Worm (Caenorhabditis elegans) whole organism, mixed stage, embryonic: ENCODE results near the gene lnp-1.
A peak's percentile ranks its signal among the peaks of the same experiment; 100 is the strongest.

Experiments
- bed-3 ChIP-seq: fragments of 200-800 bp; sonication (Bioruptor generic); optimal IDR thresholded peaks from 3 replicates; lab custom pipeline; 2018; ENCODE audit warnings: mild to moderate bottlenecking, missing genetic modification characterization, moderate library complexity, missing compliant biosample characterization
- blmp-1 ChIP-seq: fragments of 150-350 bp; optimal IDR thresholded peaks from 2 replicates; lab custom pipeline; 2014; ENCODE audit warnings: missing biosample characterization, missing genetic modification characterization
- ceh-39 ChIP-seq: fragments of 150-350 bp; optimal IDR thresholded peaks from 2 replicates; lab custom pipeline; 2014; ENCODE audit warnings: missing biosample characterization, missing genetic modification characterization
- ceh-83 ChIP-seq: fragments of 200-800 bp; sonication (Bioruptor generic); optimal IDR thresholded peaks from 2 replicates; lab custom pipeline; 2018; ENCODE audit warnings: mild to moderate bottlenecking, missing genetic modification characterization, missing compliant biosample characterization
- ces-1 ChIP-seq: fragments of 150-350 bp; optimal IDR thresholded peaks from 2 replicates; lab custom pipeline; 2014; ENCODE audit warnings: missing biosample characterization, missing genetic modification reagents, missing genetic modification characterization
- drap-1 ChIP-seq: fragments of 200-800 bp; sonication (Bioruptor generic); optimal IDR thresholded peaks from 3 replicates; lab custom pipeline; 2018; ENCODE audit warnings: mild to moderate bottlenecking, missing genetic modification characterization, missing compliant biosample characterization
- elt-1 ChIP-seq: sonication (generic microtip); optimal IDR thresholded peaks from 2 replicates; lab custom pipeline; 2017; ENCODE audit warnings: missing genetic modification characterization, mild to moderate bottlenecking, missing compliant biosample characterization, antibody characterized with exemption, moderate library complexity, borderline replicate concordance; ENCODE audit not compliant: insufficient read depth
- elt-3 ChIP-seq: fragments of 150-350 bp; optimal IDR thresholded peaks from 2 replicates; lab custom pipeline; 2014; ENCODE audit warnings: missing biosample characterization, missing genetic modification characterization
- flh-1 ChIP-seq: fragments of 200-800 bp; sonication (Bioruptor generic); optimal IDR thresholded peaks from 2 replicates; lab custom pipeline; 2018; ENCODE audit warnings: mild to moderate bottlenecking, missing genetic modification characterization, moderate library complexity, missing compliant biosample characterization
- ham-2 ChIP-seq: fragments of 200-800 bp; sonication (Bioruptor generic); optimal IDR thresholded peaks from 2 replicates; lab custom pipeline; 2018; ENCODE audit warnings: mild to moderate bottlenecking, missing genetic modification characterization, missing compliant biosample characterization
- lin-13 ChIP-seq: fragments of 150-350 bp; optimal IDR thresholded peaks from 2 replicates; lab custom pipeline; 2014; ENCODE audit warnings: missing biosample characterization, missing genetic modification characterization
- lin-32 ChIP-seq: fragments of 200-800 bp; sonication (Bioruptor generic); optimal IDR thresholded peaks from 2 replicates; lab custom pipeline; 2018; ENCODE audit warnings: mild to moderate bottlenecking, missing genetic modification characterization, missing compliant biosample characterization
- lsy-2 ChIP-seq: fragments of 150-350 bp; optimal IDR thresholded peaks from 2 replicates; lab custom pipeline; 2014; ENCODE audit warnings: missing biosample characterization, missing genetic modification characterization
- mab-5 ChIP-seq: fragments of 150-350 bp; optimal IDR thresholded peaks from 2 replicates; lab custom pipeline; 2014; ENCODE audit warnings: missing biosample characterization, missing genetic modification characterization
- mep-1 ChIP-seq: fragments of 150-350 bp; optimal IDR thresholded peaks from 2 replicates; lab custom pipeline; 2017; ENCODE audit warnings: missing biosample characterization, missing genetic modification reagents, missing genetic modification characterization, inconsistent platforms
- mls-2 ChIP-seq: sonication (generic microtip); optimal IDR thresholded peaks from 2 replicates; lab custom pipeline; 2016; ENCODE audit warnings: mild to moderate bottlenecking, missing genetic modification characterization, moderate library complexity, missing compliant biosample characterization
- nhr-2 ChIP-seq: fragments of 150-350 bp; optimal IDR thresholded peaks from 2 replicates; lab custom pipeline; 2014; ENCODE audit warnings: missing biosample characterization, missing genetic modification characterization
- pha-4 ChIP-seq: fragments of 150-350 bp; optimal IDR thresholded peaks from 2 replicates; lab custom pipeline; 2018; ENCODE audit warnings: missing biosample characterization, missing genetic modification reagents, missing genetic modification characterization
- sem-2 ChIP-seq: fragments of 200-800 bp; sonication (Bioruptor generic); optimal IDR thresholded peaks from 2 replicates; lab custom pipeline; 2018; ENCODE audit warnings: mild to moderate bottlenecking, missing genetic modification characterization, missing compliant biosample characterization
- snpc-4 ChIP-seq: fragments of 150-350 bp; optimal IDR thresholded peaks from 2 replicates; lab custom pipeline; 2014; ENCODE audit warnings: missing biosample characterization, missing genetic modification characterization
- sptf-1 ChIP-seq: sonication (generic microtip); optimal IDR thresholded peaks from 2 replicates; lab custom pipeline; 2017; ENCODE audit warnings: mild to moderate bottlenecking, missing genetic modification characterization, moderate library complexity, missing compliant biosample characterization
- tbx-8 ChIP-seq: fragments of 200-800 bp; sonication (Bioruptor generic); optimal IDR thresholded peaks from 2 replicates; lab custom pipeline; 2018; ENCODE audit warnings: mild to moderate bottlenecking, missing genetic modification characterization, moderate library complexity, missing compliant biosample characterization
- unc-120 ChIP-seq: sonication (generic microtip); optimal IDR thresholded peaks from 2 replicates; lab custom pipeline; 2017; ENCODE audit warnings: missing genetic modification characterization, missing compliant biosample characterization; ENCODE audit not compliant: poor library complexity, severe bottlenecking
- unc-62 ChIP-seq: fragments of 150-350 bp; optimal IDR thresholded peaks from 2 replicates; lab custom pipeline; 2014; ENCODE audit warnings: missing biosample characterization, missing genetic modification reagents, missing genetic modification characterization
- zip-8 ChIP-seq: fragments of 150-350 bp; optimal IDR thresholded peaks from 2 replicates; lab custom pipeline; 2014; ENCODE audit warnings: missing biosample characterization, missing genetic modification characterization
- ztf-11 ChIP-seq: fragments of 150-350 bp; optimal IDR thresholded peaks from 2 replicates; lab custom pipeline; 2014; ENCODE audit warnings: missing biosample characterization, missing genetic modification characterization

lnp-1 gene

DNA sequence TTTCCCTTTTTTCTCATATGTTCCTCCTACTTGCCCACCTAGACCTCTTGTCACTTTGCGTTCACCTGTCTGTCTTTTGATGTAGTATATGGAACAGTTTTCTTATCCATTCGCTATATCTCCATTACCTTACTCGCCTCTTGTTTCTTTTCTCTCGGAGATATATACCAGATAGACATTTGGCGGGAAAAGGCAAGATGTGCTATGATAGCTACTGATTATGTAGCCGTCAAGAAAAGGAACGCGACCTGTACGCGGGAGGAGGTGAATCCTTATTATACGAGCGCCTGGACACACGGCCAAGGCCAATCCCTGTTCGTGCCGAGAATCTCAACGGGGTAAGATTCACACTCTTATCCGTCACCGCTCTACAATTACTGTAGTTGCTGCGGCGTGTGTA, 35.5 kb upstream of the lnp-1 start:
- TF ChIP-seq ham-2 (GFP tag; lab: Kevin White, UChicago) (peak; percentile 100), sptf-1 (tag; lab: Kevin White, UChicago) (no peak), unc-62 (GFP tag; lab: Kevin White, UChicago) (peak; percentile 10), blmp-1 (tag; lab: Kevin White, UChicago) (no peak), elt-1 (tag; lab: Kevin White, UChicago) (peak; percentile 86)

DNA sequence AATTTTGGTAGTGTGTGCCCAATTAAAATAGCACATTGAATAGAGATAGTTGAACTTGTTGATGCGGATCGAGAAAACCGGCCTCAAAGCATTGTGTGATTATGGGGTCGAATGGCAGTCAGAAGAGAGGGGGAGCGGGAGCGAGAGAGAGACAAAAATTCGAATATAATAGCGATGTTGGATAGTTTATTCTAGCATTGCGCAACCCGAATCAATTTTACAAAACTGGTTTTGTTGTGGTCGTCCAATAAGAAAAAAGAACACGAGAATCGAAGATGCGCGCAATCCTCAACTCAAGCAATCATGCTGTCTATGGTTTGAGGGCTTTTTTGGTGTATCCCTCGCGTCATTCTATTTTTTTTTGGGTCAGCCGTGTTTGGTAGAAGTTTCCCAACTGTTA, 35.1 kb upstream of the lnp-1 start:
- TF ChIP-seq ztf-11: no peak
- TF ChIP-seq mab-5 (tag; lab: Kevin White, UChicago): no peak
- TF ChIP-seq flh-1 (GFP tag; lab: Kevin White, UChicago): no peak
- no peak for TF ChIP-seq snpc-4
- TF ChIP-seq bed-3 (GFP tag; lab: Kevin White, UChicago): no peak
- TF ChIP-seq drap-1 (GFP tag; lab: Kevin White, UChicago): no peak
- TF ChIP-seq blmp-1 (tag; lab: Kevin White, UChicago): no peak
- TF ChIP-seq pha-4 (tag; lab: Kevin White, UChicago): no peak
- TF ChIP-seq lsy-2: no peak
- TF ChIP-seq ces-1 (GFP tag; lab: Kevin White, UChicago): no peak

DNA sequence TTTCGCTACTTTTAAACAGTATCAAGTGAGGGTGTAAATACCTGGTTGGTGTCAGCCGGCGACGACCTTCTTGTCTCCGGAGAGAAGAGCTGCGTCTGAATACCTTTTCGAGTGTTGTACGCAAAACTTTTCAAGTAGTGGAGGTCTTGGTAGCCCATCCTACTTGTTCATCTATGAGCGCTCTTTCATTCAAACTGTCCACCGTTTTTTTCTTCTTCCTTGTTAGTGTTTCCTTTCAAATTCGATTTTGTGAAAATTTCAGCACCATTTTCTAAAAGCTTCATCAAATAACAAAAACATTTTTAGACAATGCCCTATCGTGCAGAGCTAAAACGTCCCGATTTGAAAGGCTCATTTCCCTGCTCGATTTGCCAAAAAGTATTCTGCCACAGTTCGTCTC, 34.2 kb upstream of the lnp-1 start, which contains the start of gene ham-2:
ham-2 (plus strand) TSS at position 301 of the 400 bp plus-strand sequence.
- TF ChIP-seq mls-2 (tag; lab: Kevin White, UChicago) (no peak), ztf-11 (no peak), sem-2 (GFP tag; lab: Kevin White, UChicago) (no peak), ham-2 (GFP tag; lab: Kevin White, UChicago) (no peak), snpc-4 (no peak), zip-8 (tag; lab: Kevin White, UChicago) (no peak), lin-32 (no peak), blmp-1 (tag; lab: Kevin White, UChicago) (no peak), bed-3 (GFP tag; lab: Kevin White, UChicago) (no peak), unc-120 (tag; lab: Kevin White, UChicago) (no peak), ceh-39 (no peak), drap-1 (GFP tag; lab: Kevin White, UChicago) (no peak)

DNA sequence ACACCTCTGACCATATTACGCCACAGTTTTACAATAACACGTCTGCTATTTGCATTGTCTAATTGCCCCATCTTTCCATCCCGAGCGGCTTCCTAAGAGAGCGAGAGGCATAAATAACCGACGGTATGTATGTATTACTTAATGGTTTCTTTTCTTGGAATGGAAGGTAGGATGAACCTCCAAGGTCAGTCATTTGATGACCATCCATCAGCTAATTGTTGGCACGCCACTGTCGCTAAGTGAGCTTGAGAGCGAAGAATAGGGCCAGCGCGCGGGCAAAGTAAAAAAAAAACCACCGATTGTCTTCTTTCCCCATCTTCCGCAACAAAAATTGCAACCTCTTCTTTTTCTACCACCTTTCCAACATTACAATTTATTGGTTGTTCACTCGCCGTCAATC, 32.5 kb upstream of the lnp-1 start:
- TF ChIP-seq ham-2 (GFP tag; lab: Kevin White, UChicago) (peak; percentile 93), sem-2 (GFP tag; lab: Kevin White, UChicago) (no peak), sptf-1 (tag; lab: Kevin White, UChicago) (peak; percentile 15), flh-1 (GFP tag; lab: Kevin White, UChicago) (no peak)
- TF ChIP-seq, all 35 proteins: peak for 2

DNA sequence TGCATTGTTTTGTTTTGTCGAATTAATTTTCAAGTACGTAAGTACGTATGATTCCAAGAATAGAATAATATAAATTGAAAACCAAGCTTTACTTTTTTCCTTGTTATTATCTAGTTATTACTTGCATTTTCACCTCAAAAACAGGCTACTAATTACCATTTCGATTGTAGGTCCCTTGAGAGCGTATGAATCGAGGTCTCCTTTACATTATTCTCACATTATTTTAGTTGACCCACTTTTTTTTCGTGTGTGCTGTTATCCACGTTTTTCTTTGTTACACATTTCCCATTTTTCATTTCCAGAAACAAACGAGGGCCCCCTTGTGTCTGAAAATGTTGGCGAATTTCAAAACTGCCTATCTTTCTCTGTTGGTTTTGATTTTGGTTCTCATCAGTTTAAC, 26.7 kb upstream of the lnp-1 start, which contains the start of gene C05E11.6:
C05E11.6 (plus strand) TSS at position 301 of the 400 bp plus-strand sequence.
- TF ChIP-seq drap-1 (GFP tag; lab: Kevin White, UChicago): no peak
- no peak for TF ChIP-seq nhr-2 (tag; lab: Kevin White, UChicago)

DNA sequence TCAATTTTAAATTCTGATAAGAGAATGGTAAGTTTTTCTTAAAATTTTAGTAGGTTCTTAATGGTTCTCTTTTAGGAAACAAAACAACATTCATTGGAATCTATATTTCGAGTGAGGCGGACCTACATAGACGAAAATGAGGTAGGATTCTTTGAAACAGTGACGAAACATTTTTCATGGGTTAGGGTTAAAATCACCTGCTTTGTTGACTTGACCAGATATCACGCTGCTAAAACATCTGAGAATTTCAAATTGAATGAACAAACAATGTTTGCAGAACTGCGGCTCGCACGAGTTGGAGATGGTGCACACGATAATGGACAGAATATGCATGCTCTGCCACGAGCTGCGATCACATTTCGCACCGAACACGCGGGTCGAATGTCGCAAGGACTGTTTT, 26.3 kb upstream of the lnp-1 start:
- TF ChIP-seq lin-13 (tag; lab: Kevin White, UChicago) (no peak), ceh-83 (no peak), unc-62 (GFP tag; lab: Kevin White, UChicago) (no peak), tbx-8 (GFP tag; lab: Kevin White, UChicago) (no peak), elt-3 (tag; lab: Kevin White, UChicago) (no peak), zip-8 (tag; lab: Kevin White, UChicago) (no peak), pha-4 (tag; lab: Kevin White, UChicago) (no peak), elt-1 (tag; lab: Kevin White, UChicago) (no peak), unc-120 (tag; lab: Kevin White, UChicago) (no peak), ceh-39 (no peak), snpc-4 (no peak), ztf-11 (no peak), mep-1 (no peak)
